Fruit fly (Drosophila melanogaster) whole organism, prepupa: Measurements from ENCODE around the gene CG12010.

ENCODE experiments used
- CG11294 ChIP-seq: fragments of 200-800 bp; sonication (Bioruptor generic); IDR thresholded peaks from 2 replicates; pipeline ENCODE4 v1.3.6; 2022; ENCODE audit warnings: missing biosample characterization, missing genetic modification characterization
- CG1621 ChIP-seq: fragments of 200-800 bp; sonication (Bioruptor generic); optimal IDR thresholded peaks from 3 replicates; lab custom pipeline; 2018; ENCODE audit warnings: missing biosample characterization, mild to moderate bottlenecking, missing genetic modification characterization
- CG16779 ChIP-seq: fragments of 200-800 bp; sonication (Bioruptor generic); optimal IDR thresholded peaks from 3 replicates; lab custom pipeline; 2017; ENCODE audit warnings: missing biosample characterization, mild to moderate bottlenecking, missing genetic modification characterization
- CG3032 ChIP-seq: fragments of 200-800 bp; optimal IDR thresholded peaks from 2 replicates; lab custom pipeline; 2019; ENCODE audit warnings: missing biosample characterization, mild to moderate bottlenecking, missing genetic modification characterization, moderate library complexity
- CG31627 ChIP-seq: fragments of 200-800 bp; sonication (Bioruptor generic); optimal IDR thresholded peaks from 3 replicates; lab custom pipeline; 2016; ENCODE audit warnings: missing biosample characterization, missing genetic modification characterization
- CG32006 ChIP-seq: fragments of 200-800 bp; sonication (Bioruptor generic); optimal IDR thresholded peaks from 3 replicates; lab custom pipeline; 2017; ENCODE audit warnings: missing biosample characterization, mild to moderate bottlenecking, missing genetic modification characterization
- CG34406 ChIP-seq: fragments of 200-800 bp; sonication (Bioruptor generic); optimal IDR thresholded peaks from 3 replicates; lab custom pipeline; 2016; ENCODE audit warnings: missing biosample characterization, missing genetic modification characterization
- CG3919 ChIP-seq: fragments of 200-800 bp; sonication (Bioruptor generic); optimal IDR thresholded peaks from 3 replicates; lab custom pipeline; 2016; ENCODE audit warnings: missing biosample characterization, missing genetic modification characterization
- CG6163 ChIP-seq: fragments of 200-800 bp; sonication (Bioruptor generic); IDR thresholded peaks from 3 replicates; pipeline ENCODE4 v1.3.6; 2022; ENCODE audit warnings: missing biosample characterization, missing genetic modification characterization
- CG6276 ChIP-seq: fragments of 200-800 bp; sonication (Bioruptor generic); optimal IDR thresholded peaks from 2 replicates; lab custom pipeline; 2017; ENCODE audit warnings: missing biosample characterization, mild to moderate bottlenecking, missing genetic modification characterization
- CG6792 ChIP-seq: fragments of 200-800 bp; sonication (Bioruptor generic); optimal IDR thresholded peaks from 3 replicates; lab custom pipeline; 2016; ENCODE audit warnings: missing biosample characterization, missing genetic modification characterization
- CG6808 ChIP-seq: fragments of 200-800 bp; sonication (Bioruptor generic); optimal IDR thresholded peaks from 3 replicates; lab custom pipeline; 2017; ENCODE audit warnings: missing biosample characterization, missing genetic modification characterization, mild to moderate bottlenecking, moderate library complexity, missing genetic modification reagents
- CG7368 ChIP-seq: fragments of 200-800 bp; sonication (Bioruptor generic); optimal IDR thresholded peaks from 3 replicates; lab custom pipeline; 2016; ENCODE audit warnings: missing biosample characterization, missing genetic modification characterization
- CG8119 ChIP-seq: fragments of 200-800 bp; sonication (Bioruptor generic); IDR thresholded peaks from 3 replicates; pipeline ENCODE4 v1.3.6; 2022; ENCODE audit warnings: missing biosample characterization, missing genetic modification characterization
- CG9139 ChIP-seq: fragments of 200-800 bp; sonication (Bioruptor generic); optimal IDR thresholded peaks from 3 replicates; lab custom pipeline; 2017; ENCODE audit warnings: missing biosample characterization, mild to moderate bottlenecking, missing genetic modification characterization
- Eip75B ChIP-seq: fragments of 200-800 bp; sonication (Bioruptor generic); optimal IDR thresholded peaks from 3 replicates; lab custom pipeline; 2016; ENCODE audit warnings: missing biosample characterization, missing genetic modification characterization
- Eip78C ChIP-seq: fragments of 200-800 bp; sonication (Bioruptor generic); peaks from one replicate; lab custom pipeline; 2016; ENCODE audit warnings: missing biosample characterization, missing genetic modification characterization
- Eip93F ChIP-seq: fragments of 200-800 bp; sonication (Bioruptor generic); optimal IDR thresholded peaks from 2 replicates; lab custom pipeline; 2016; ENCODE audit warnings: missing biosample characterization, mild to moderate bottlenecking, missing genetic modification characterization
- Ets21C ChIP-seq: fragments of 200-800 bp; sonication (Bioruptor generic); optimal IDR thresholded peaks from 3 replicates; lab custom pipeline; 2016; ENCODE audit warnings: missing biosample characterization, missing genetic modification characterization
- Gug ChIP-seq: fragments of 200-800 bp; sonication (Bioruptor generic); IDR thresholded peaks from 2 replicates; pipeline ENCODE4 v1.3.6; 2022; ENCODE audit warnings: missing biosample characterization, missing genetic modification characterization
- Hr39 ChIP-seq: fragments of 200-800 bp; sonication (Bioruptor generic); optimal IDR thresholded peaks from 2 replicates; lab custom pipeline; 2016; ENCODE audit warnings: missing biosample characterization, missing genetic modification characterization
- Hr4 ChIP-seq: fragments of 200-800 bp; sonication (Bioruptor generic); optimal IDR thresholded peaks from 3 replicates; lab custom pipeline; 2016; ENCODE audit warnings: missing biosample characterization, missing genetic modification characterization
- Met ChIP-seq: fragments of 200-800 bp; sonication (Bioruptor generic); optimal IDR thresholded peaks from 3 replicates; lab custom pipeline; 2016; ENCODE audit warnings: missing biosample characterization, missing genetic modification characterization
- OdsH ChIP-seq: fragments of 200-800 bp; sonication (Bioruptor generic); optimal IDR thresholded peaks from 3 replicates; lab custom pipeline; 2016; ENCODE audit warnings: missing biosample characterization, missing genetic modification characterization
- Smox ChIP-seq: fragments of 200-800 bp; sonication (Bioruptor generic); optimal IDR thresholded peaks from 3 replicates; lab custom pipeline; 2016; ENCODE audit warnings: missing biosample characterization, missing genetic modification characterization
- Sox102F ChIP-seq: fragments of 200-800 bp; sonication (Bioruptor generic); optimal IDR thresholded peaks from 2 replicates; lab custom pipeline; 2016; ENCODE audit warnings: missing biosample characterization, mild to moderate bottlenecking, missing genetic modification characterization
- Sox15 ChIP-seq: fragments of 200-800 bp; sonication (Bioruptor generic); optimal IDR thresholded peaks from 3 replicates; lab custom pipeline; 2016; ENCODE audit warnings: missing biosample characterization, missing genetic modification characterization
- achi ChIP-seq: fragments of 200-800 bp; sonication (Bioruptor generic); optimal IDR thresholded peaks from 3 replicates; lab custom pipeline; 2016; ENCODE audit warnings: missing biosample characterization, missing genetic modification characterization
- cyc ChIP-seq: fragments of 200-800 bp; sonication (Bioruptor generic); optimal IDR thresholded peaks from 3 replicates; lab custom pipeline; 2016; ENCODE audit warnings: missing biosample characterization, missing genetic modification characterization
- eg ChIP-seq: fragments of 200-800 bp; sonication (Bioruptor generic); IDR thresholded peaks from 3 replicates; pipeline ENCODE4 v1.3.6; 2022; ENCODE audit warnings: missing biosample characterization, missing genetic modification characterization
- esn ChIP-seq: fragments of 200-800 bp; sonication (Bioruptor generic); optimal IDR thresholded peaks from 2 replicates; lab custom pipeline; 2016; ENCODE audit warnings: missing biosample characterization, mild to moderate bottlenecking, missing genetic modification characterization, moderate library complexity
- fd59A ChIP-seq: fragments of 200-800 bp; sonication (Bioruptor generic); optimal IDR thresholded peaks from 2 replicates; lab custom pipeline; 2017; ENCODE audit warnings: missing biosample characterization, mild to moderate bottlenecking, missing genetic modification characterization, missing genetic modification reagents
- fkh ChIP-seq: fragments of 200-800 bp; sonication (Bioruptor generic); optimal IDR thresholded peaks from 3 replicates; lab custom pipeline; 2017; ENCODE audit warnings: missing biosample characterization, mild to moderate bottlenecking, missing genetic modification characterization, moderate library complexity
- lz ChIP-seq: fragments of 200-800 bp; sonication (Bioruptor generic); optimal IDR thresholded peaks from 3 replicates; lab custom pipeline; 2016; ENCODE audit warnings: missing biosample characterization, missing genetic modification characterization
- net ChIP-seq: fragments of 200-800 bp; sonication (Bioruptor generic); optimal IDR thresholded peaks from 3 replicates; lab custom pipeline; 2016; ENCODE audit warnings: missing biosample characterization, missing genetic modification characterization
- salr ChIP-seq, 2 experiments: fragments of 200-800 bp; sonication (Bioruptor generic); optimal IDR thresholded peaks; 3 replicates each; lab custom pipeline; 2016 to 2018; ENCODE audit warnings: missing biosample characterization in 2 of 2, missing genetic modification characterization in 2 of 2, mild to moderate bottlenecking in 1 of 2
- svp ChIP-seq: fragments of 200-800 bp; sonication (Bioruptor generic); peaks from one replicate; lab custom pipeline; 2016; ENCODE audit warnings: missing biosample characterization, missing genetic modification characterization
- topi ChIP-seq: fragments of 200-800 bp; sonication (Bioruptor generic); optimal IDR thresholded peaks from 3 replicates; lab custom pipeline; 2016; ENCODE audit warnings: missing biosample characterization, missing genetic modification characterization
- vri ChIP-seq: fragments of 200-800 bp; sonication (Bioruptor generic); optimal IDR thresholded peaks from 3 replicates; lab custom pipeline; 2016; ENCODE audit warnings: missing biosample characterization, mild to moderate bottlenecking, missing genetic modification characterization

The CG12010 gene

DNA sequence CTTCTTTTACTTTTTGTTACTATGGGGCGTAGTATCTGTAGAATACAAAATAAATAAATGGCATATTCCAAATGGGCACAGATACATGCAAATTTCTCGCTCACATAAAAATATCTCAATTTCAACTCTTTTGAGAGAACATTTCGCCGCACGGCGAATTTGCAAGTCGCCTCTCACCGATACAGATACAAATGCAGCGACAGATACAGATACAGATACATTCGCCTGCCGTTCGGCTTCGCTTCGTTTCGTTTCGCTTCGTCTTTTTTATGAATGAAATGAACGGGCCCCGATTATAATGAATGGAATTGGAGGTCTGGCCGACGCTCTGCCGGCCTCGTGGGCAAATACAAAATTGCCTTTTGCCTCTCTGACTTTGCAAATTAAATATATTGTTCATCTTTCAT, 46.2 kb downstream of the CG12010 start (continued):
- TF ChIP-seq CG6163 (no peak), CG7368 (GFP tag; lab: Kevin White, UChicago) (no peak), CG3032 (tag; lab: Kevin White, UChicago) (no peak), Ets21C (GFP tag; lab: Kevin White, UChicago) (no peak), CG31627 (GFP tag; lab: Kevin White, UChicago) (no peak), Eip78C (peak; percentile 58), achi (GFP tag; lab: Kevin White, UChicago) (no peak), eg (GFP tag; lab: Robert Waterston, UW) (no peak), fd59A (GFP tag; lab: Kevin White, UChicago) (no peak), svp (GFP tag; lab: Kevin White, UChicago) (peak; percentile 20)

DNA sequence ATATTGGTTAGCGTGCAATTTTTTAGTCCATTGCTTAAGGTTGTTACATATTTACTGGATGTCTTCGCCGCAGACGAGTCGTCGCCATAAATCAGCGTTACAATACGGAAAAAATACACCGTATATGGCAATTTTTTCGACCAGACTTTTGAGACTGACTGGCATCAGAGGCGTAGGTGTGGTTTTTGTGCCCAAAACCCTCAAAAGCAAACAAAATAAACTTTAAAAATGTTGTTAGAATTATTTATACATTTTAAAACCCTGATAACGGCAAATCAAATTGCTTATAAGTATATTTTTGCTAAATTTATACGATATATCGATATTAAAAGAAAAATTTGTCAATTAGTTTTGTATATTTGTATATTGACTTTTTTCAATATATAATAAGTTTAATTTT, 46.6 kb downstream of the CG12010 start:
- TF ChIP-seq CG34406 (GFP tag; lab: Kevin White, UChicago) (no peak), fkh (no peak), svp (GFP tag; lab: Kevin White, UChicago) (peak; percentile 50), CG3032 (tag; lab: Kevin White, UChicago) (no peak)
- TF ChIP-seq, all 60 proteins: peak for 1

DNA sequence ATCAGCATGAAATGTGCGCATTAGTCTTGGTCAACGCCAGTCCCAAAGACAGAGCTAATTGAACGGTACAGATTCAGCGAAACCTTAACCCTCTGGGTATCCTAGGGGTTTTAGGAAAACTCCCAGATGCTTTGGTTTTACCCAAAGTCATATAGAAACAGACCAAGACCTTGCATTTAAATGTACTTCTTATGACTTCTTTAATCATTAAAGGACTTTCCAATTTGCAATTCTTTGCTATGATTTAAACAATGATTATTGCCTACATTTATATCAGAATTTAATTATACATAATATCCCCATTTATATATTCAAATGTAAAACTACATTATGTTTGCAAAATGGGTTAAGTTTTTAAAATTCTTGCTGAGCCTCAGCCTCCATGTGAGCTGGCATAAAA, 48.9 kb downstream of the CG12010 start:
- peak; percentile 13 for TF ChIP-seq CG6792 (GFP tag; lab: Kevin White, UChicago)
- TF ChIP-seq Eip93F (GFP tag; lab: Kevin White, UChicago): no peak
- TF ChIP-seq fd59A (GFP tag; lab: Kevin White, UChicago): no peak
- TF ChIP-seq lz (GFP tag; lab: Kevin White, UChicago): peak; percentile 45
- TF ChIP-seq CG8119 (GFP tag; lab: Robert Waterston, UW): no peak
- TF ChIP-seq CG9139 (GFP tag; lab: Kevin White, UChicago): no peak
- peak; percentile 74 for TF ChIP-seq esn
- TF ChIP-seq Eip78C: peak; percentile 58
- peak; percentile 58 for TF ChIP-seq Sox102F
- no peak for TF ChIP-seq Eip75B
- TF ChIP-seq CG34406 (GFP tag; lab: Kevin White, UChicago): peak; percentile 12
- no peak for TF ChIP-seq Hr4 (GFP tag; lab: Kevin White, UChicago)
- peak; percentile 69 for TF ChIP-seq Smox (GFP tag; lab: Kevin White, UChicago)
- TF ChIP-seq svp (GFP tag; lab: Kevin White, UChicago): peak; percentile 85
- TF ChIP-seq salr (GFP tag; optimal IDR thresholded peaks at IDR 0.05; lab: Kevin White, UChicago): no peak
- peak; percentile 19 for TF ChIP-seq Ets21C (GFP tag; lab: Kevin White, UChicago)
- TF ChIP-seq vri (GFP tag; lab: Kevin White, UChicago): peak; percentile 40
- TF ChIP-seq topi (GFP tag; lab: Kevin White, UChicago): peak; percentile 56
- TF ChIP-seq CG31627 (GFP tag; lab: Kevin White, UChicago): peak; percentile 51
- peak; percentile 43 for TF ChIP-seq Hr39
- peak; percentile 40 for TF ChIP-seq cyc
- no peak for TF ChIP-seq net (GFP tag; lab: Kevin White, UChicago)
- TF ChIP-seq Met (GFP tag; lab: Kevin White, UChicago): peak; percentile 68

DNA sequence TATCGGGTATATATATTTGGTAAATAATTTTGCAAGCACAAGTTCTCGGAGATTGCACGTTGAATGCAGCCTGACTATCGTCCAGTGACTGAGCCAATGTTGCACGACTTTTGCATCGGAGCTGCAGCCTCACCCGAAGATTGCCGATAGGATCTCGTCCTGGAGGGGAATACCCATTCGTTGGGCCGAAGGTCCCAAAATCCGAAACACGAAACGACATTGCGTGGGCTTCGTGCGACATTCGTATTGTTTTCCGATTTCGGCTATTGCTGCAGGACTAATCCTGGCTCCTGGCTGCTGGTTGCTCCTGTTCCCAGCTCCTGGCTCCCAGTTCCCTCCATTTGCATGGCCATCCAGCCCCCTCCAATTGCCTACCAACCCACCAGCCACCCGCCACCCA, 50.8 kb downstream of the CG12010 start, which contains the start of gene sty:
Gene sty (minus strand): TSS at position 90 of the 400 bp plus-strand sequence.
- TF ChIP-seq CG16779 (tag; lab: Kevin White, UChicago) (no peak), Gug (GFP tag; lab: Robert Waterston, UW) (no peak), CG32006 (no peak), CG6808 (GFP tag; lab: Kevin White, UChicago) (no peak), CG3919 (no peak), CG11294 (GFP tag; lab: Robert Waterston, UW) (no peak), Smox (GFP tag; lab: Kevin White, UChicago) (no peak), CG1621 (no peak), CG3032 (tag; lab: Kevin White, UChicago) (no peak), Eip93F (GFP tag; lab: Kevin White, UChicago) (no peak), CG6163 (no peak), eg (GFP tag; lab: Robert Waterston, UW) (no peak), CG6276 (GFP tag; lab: Kevin White, UChicago) (no peak), CG34406 (GFP tag; lab: Kevin White, UChicago) (no peak), CG31627 (GFP tag; lab: Kevin White, UChicago) (no peak), OdsH (GFP tag; lab: Kevin White, UChicago) (no peak), Sox15 (no peak)
